Worm (Caenorhabditis elegans): Measurements from ENCODE around the gene Y6D1A.2.

Gene Y6D1A.2

ce11 chrII:11772364-11772763, 47.4 kb downstream of the Y6D1A.2 start, which contains the start of gene F44E5.15 (continued):
- no peak for TF ChIP-seq cebp-2 (GFP tag; IDR thresholded peaks at IDR 0.05)
